Worm (Caenorhabditis elegans) whole organism, L3 larva: ENCODE data around the gene F13A7.11.

ENCODE experiments used
- ama-1 ChIP-seq: fragments of 150-350 bp; optimal IDR thresholded peaks from 2 replicates; lab custom pipeline; 2018
- ceh-16 ChIP-seq: sonication (generic microtip); optimal IDR thresholded peaks from 2 replicates; lab custom pipeline; 2017; ENCODE audit warnings: missing biosample characterization, missing genetic modification characterization
- fkh-10 ChIP-seq: sonication (generic microtip); optimal IDR thresholded peaks from 2 replicates; lab custom pipeline; 2017; ENCODE audit warnings: missing biosample characterization, missing genetic modification reagents, missing genetic modification characterization
- zag-1 ChIP-seq: fragments of 150-350 bp; optimal IDR thresholded peaks from 2 replicates; lab custom pipeline; 2014; ENCODE audit warnings: missing biosample characterization, missing genetic modification characterization

DNA sequence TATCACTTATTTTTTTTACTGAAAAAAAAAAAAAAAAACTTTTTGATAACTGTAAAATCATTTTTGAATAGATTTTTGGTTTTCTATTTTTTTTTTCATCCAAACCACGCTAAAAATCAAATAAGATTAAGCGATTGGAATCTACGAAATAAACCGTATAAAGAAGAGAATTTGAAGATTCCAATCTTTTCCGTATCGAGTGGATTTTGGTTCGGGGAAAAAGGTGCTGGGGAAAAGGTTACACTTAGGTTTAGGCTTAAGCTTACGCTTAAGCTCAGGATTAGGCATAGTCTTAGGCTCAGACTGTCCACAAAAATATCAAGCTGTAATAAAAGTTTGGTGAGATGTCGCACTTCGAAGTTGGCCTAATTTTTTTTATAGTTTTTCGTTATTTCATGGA, 635 bp upstream of the F13A7.11 start, which contains the start of gene F13A7.12:
- TF ChIP-seq fkh-10 (GFP tag; lab: Kevin White, UChicago) (no peak), ama-1 (lab: Kevin White, UChicago) (no peak), ceh-16 (tag; lab: Kevin White, UChicago) (no peak), zag-1 (tag; lab: Kevin White, UChicago) (no peak)
